Worm (Caenorhabditis elegans): ENCODE data around the gene ile-2.

ce11 chrX:735572-735971 is 32.8 kb upstream of the ile-2 start, which contains the start of gene npr-19:
- TF ChIP-seq ceh-79 (tag; optimal IDR thresholded peaks at IDR 0.05) (no peak), pha-4 (tag; optimal IDR thresholded peaks at IDR 0.05) (no peak)
